Fruit fly (Drosophila melanogaster) whole organism: ENCODE results near the gene CG5645.

Experiments used
- CG8478 ChIP-seq: fragments of >200 bp; optimal IDR thresholded peaks from 2 replicates; lab custom pipeline; 2018; ENCODE audit warnings: inconsistent platforms
- Dll ChIP-seq: fragments of >200 bp; optimal IDR thresholded peaks from 2 replicates; lab custom pipeline; 2017
- EcR ChIP-seq, 2 experiments: fragments of >200 bp; optimal IDR thresholded peaks; 2 replicates each; lab custom pipeline; 2017; ENCODE audit warnings: missing biosample characterization in 2 of 2, missing genetic modification characterization in 2 of 2, missing genetic modification reagents in 2 of 2
- psq ChIP-seq: fragments of >200 bp; optimal IDR thresholded peaks from 2 replicates; lab custom pipeline; 2017
- usp ChIP-seq: fragments of >200 bp; optimal IDR thresholded peaks from 2 replicates; lab custom pipeline; 2017; ENCODE audit warnings: missing biosample characterization, missing genetic modification characterization, mixed read lengths

DNA sequence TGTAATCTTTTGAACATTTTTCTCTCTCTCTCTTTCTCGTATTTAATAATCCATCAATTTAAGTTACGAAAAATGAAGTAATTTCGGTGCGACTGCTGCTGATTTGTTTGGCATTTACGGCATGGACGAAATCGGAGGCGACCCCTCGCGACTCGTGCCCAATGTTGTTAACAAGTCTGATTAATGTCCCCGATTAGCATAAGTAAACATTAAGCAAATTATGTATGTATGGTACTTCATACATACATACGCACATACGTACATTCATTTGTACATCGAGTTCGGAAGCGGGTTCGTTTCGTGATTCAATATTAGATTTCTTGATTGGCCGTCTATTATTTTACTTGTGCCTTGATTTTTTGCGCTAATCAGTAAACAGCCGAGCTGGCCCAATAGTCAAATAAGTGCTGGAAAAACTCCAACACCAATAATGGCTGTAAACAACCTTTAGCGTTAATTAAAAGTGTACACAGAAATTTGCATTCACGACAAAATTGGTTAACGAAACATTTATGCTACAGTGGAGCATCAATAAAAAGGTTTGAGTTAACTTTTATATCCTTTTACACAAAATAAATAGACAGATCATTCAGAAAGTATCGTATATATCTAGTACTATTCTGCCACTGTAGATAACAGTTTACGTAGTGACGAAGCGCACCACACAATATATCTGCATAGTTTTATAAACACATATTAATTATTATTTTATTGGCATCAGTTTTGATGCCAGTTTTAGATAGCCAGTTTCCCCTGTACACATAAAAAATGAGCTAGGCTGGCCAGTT lies 45.4 kb downstream of the CG5645 start:
- no peak for TF ChIP-seq psq (lab: Kevin White, UChicago)
- TF ChIP-seq usp (GFP tag; lab: Kevin White, UChicago), result no peak
- no peak for TF ChIP-seq Dll (lab: Kevin White, UChicago)
- TF ChIP-seq CG8478 (lab: Kevin White, UChicago), result no peak
- no peak for TF ChIP-seq EcR (GFP tag; optimal IDR thresholded peaks at IDR 0.05; lab: Kevin White, UChicago)
